Fruit fly (Drosophila melanogaster): Measurements from ENCODE around the gene CG31751.

CG31751 gene

DNA sequence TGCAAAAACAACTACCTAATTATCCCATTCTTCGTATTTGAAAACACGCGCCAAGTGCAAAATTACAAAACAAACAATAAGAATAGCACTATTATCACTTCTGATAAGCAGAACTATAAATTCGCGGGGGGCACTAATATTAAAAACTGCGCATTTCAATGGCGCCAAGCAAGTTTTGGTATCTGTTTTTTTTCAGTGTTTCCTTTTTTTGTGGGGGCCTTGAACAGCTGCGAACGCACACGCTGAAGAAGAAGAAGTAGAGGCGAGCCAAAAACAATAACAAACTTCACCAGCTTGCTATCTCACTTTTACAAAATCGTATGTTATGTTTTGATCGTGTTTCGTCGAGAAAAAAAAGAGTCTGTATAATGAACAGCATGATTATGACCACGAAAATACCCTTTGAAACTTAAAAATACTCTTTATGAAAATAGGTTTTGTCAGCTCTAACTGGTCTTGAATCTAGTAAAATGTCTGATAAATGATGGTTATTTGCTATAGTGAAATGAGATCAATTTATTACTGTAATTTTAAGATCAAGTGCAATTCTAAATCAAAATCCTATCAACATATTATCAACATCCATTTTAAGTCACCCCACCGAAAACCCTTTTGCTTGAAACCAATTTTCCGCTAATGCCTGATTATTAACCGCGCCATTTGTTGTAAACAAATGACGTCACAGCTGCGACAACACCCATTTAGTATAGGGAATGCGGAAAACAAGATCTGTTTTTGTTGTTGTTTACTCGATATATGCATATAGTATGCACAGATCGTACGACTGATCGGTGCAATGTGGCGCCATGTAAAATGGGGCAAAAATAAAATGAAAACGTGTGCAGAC, 17.1 kb downstream of the CG31751 start (continued):
- TF ChIP-seq Adf1 (GFP tag; IDR thresholded peaks at IDR 0.05), result no peak; the same call in 1 of the 2 replicates
- TF ChIP-seq wor (GFP tag; IDR thresholded peaks at IDR 0.05), result no peak
- peak; percentile 16 for TF ChIP-seq CG3838 (GFP tag; optimal IDR thresholded peaks at IDR 0.05)
- peak; percentile 12 for TF ChIP-seq YL-1 (GFP tag; optimal IDR thresholded peaks at IDR 0.05)
- TF ChIP-seq lola (GFP tag; optimal IDR thresholded peaks at IDR 0.05), result peak in 1 of 3 experiments; percentile 23
- TF ChIP-seq jumu (GFP tag; optimal IDR thresholded peaks at IDR 0.05), result peak; percentile 67
- peak; percentile 53 for TF ChIP-seq HmgZ (tag; optimal IDR thresholded peaks at IDR 0.05)
- no peak for TF ChIP-seq CG32767 (GFP tag; IDR thresholded peaks at IDR 0.05)
- peak; percentile 63 for TF ChIP-seq Hmr (GFP tag; optimal IDR thresholded peaks at IDR 0.05)
- TF ChIP-seq CG4404 (GFP tag; IDR thresholded peaks at IDR 0.05), result no peak
- peak; percentile 74 for TF ChIP-seq her (GFP tag; optimal IDR thresholded peaks at IDR 0.05)
- TF ChIP-seq rib (GFP tag; IDR thresholded peaks at IDR 0.05), result peak; percentile 68
- peak; percentile 55 for TF ChIP-seq lmd (GFP tag; IDR thresholded peaks at IDR 0.05)
- TF ChIP-seq CG4360 (GFP tag; IDR thresholded peaks at IDR 0.05), result peak; percentile 59
- peak; percentile 21 for TF ChIP-seq CG2875 (GFP tag; optimal IDR thresholded peaks at IDR 0.05)
- no peak for TF ChIP-seq C15 (GFP tag; IDR thresholded peaks at IDR 0.05)
- TF ChIP-seq CG4617 (GFP tag; optimal IDR thresholded peaks at IDR 0.05; ENCODE audit: borderline replicate concordance), result peak; percentile 17
- peak; percentile 100 for TF ChIP-seq sug (tag; optimal IDR thresholded peaks at IDR 0.05)
- TF ChIP-seq chinmo (GFP tag; IDR thresholded peaks at IDR 0.05; ENCODE audit: partially characterized antibody), result peak; percentile 70; the same call in 2 of the 4 replicates
- TF ChIP-seq D19B (GFP tag; optimal IDR thresholded peaks at IDR 0.05), result peak; percentile 83
- peak in 1 of 2 experiments; percentile 43 for TF ChIP-seq chif (GFP tag; optimal IDR thresholded peaks at IDR 0.05)
- TF ChIP-seq amos (GFP tag; IDR thresholded peaks at IDR 0.05; ENCODE audit: partially characterized antibody), result no peak; the same call in 1 of the 2 replicates
- TF ChIP-seq Dek (tag; optimal IDR thresholded peaks at IDR 0.05), result peak; percentile 36
- peak; percentile 0 for TF ChIP-seq luna (GFP tag; optimal IDR thresholded peaks at IDR 0.05)
- peak; percentile 58 for TF ChIP-seq ERR (GFP tag; optimal IDR thresholded peaks at IDR 0.05)
- TF ChIP-seq CG11093 (GFP tag; IDR thresholded peaks at IDR 0.05), result 0 out of 3 replicates have a peak, but pooled peaks have one; percentile 37
- TF ChIP-seq dmrt99B (tag; optimal IDR thresholded peaks at IDR 0.05), result peak; percentile 46
- TF ChIP-seq Dp (GFP tag; optimal IDR thresholded peaks at IDR 0.05), result peak; percentile 34
- no peak for TF ChIP-seq CG8359 (GFP tag; optimal IDR thresholded peaks at IDR 0.05; ENCODE audit: borderline replicate concordance)
- no peak for TF ChIP-seq Taf1 (GFP tag; IDR thresholded peaks at IDR 0.05)
- no peak; the same call in 2 of the 3 replicates for TF ChIP-seq CG14050 (GFP tag; IDR thresholded peaks at IDR 0.05)
- TF ChIP-seq CG11247 (GFP tag; IDR thresholded peaks at IDR 0.05), result peak; percentile 71
- TF ChIP-seq CG11723 (GFP tag; optimal IDR thresholded peaks at IDR 0.05), result peak; percentile 51
- peak; percentile 44 for TF ChIP-seq Nf-YC (tag; optimal IDR thresholded peaks at IDR 0.05)
- no peak for TF ChIP-seq dan (GFP tag; IDR thresholded peaks at IDR 0.05)
- peak; percentile 76; the same call in 2 of the 3 replicates for TF ChIP-seq gce (GFP tag; IDR thresholded peaks at IDR 0.05)
- TF ChIP-seq CrebB (tag; optimal IDR thresholded peaks at IDR 0.05), result peak; percentile 37
- peak; percentile 12 for TF ChIP-seq CG10979 (tag; optimal IDR thresholded peaks at IDR 0.05)
- peak; percentile 63 for TF ChIP-seq CG18764 (GFP tag; optimal IDR thresholded peaks at IDR 0.05)
- TF ChIP-seq CG2202 (tag; optimal IDR thresholded peaks at IDR 0.05), result no peak
- TF ChIP-seq BtbVII (GFP tag; optimal IDR thresholded peaks at IDR 0.05), result peak; percentile 27
- peak; percentile 97 for TF ChIP-seq ftz-f1 (GFP tag; optimal IDR thresholded peaks at IDR 0.05)
- peak; percentile 26 for TF ChIP-seq Deaf1 (tag; optimal IDR thresholded peaks at IDR 0.05)
- TF ChIP-seq CG8944 (GFP tag; optimal IDR thresholded peaks at IDR 0.05), result peak; percentile 52
- peak; percentile 55; the same call in 2 of the 3 replicates for TF ChIP-seq Mrtf (GFP tag; IDR thresholded peaks at IDR 0.05)
- TF ChIP-seq odd (GFP tag; optimal IDR thresholded peaks at IDR 0.05), result peak; percentile 45
- no peak for TF ChIP-seq HLHmδ (GFP tag; optimal IDR thresholded peaks at IDR 0.05)
- TF ChIP-seq Ets97D (GFP tag; optimal IDR thresholded peaks at IDR 0.05), result peak; percentile 57

Data from whole organism, embryonic.